Fruit fly (Drosophila melanogaster) Kc167 (cell line): ENCODE measurements around the gene Nfs1.

ENCODE experiments used
- Myc ChIP-seq: fragments of >200 bp; optimal IDR thresholded peaks from 2 replicates; lab custom pipeline; 2017; ENCODE audit warnings: missing external identifiers
- Sin3A ChIP-seq: fragments of >200 bp; optimal IDR thresholded peaks from 2 replicates; lab custom pipeline; 2018; ENCODE audit warnings: missing external identifiers
- h ChIP-seq: fragments of >200 bp; optimal IDR thresholded peaks from 3 replicates; lab custom pipeline; 2018; ENCODE audit warnings: missing external identifiers
- insv ChIP-seq: fragments of >200 bp; optimal IDR thresholded peaks from 3 replicates; lab custom pipeline; 2018; ENCODE audit warnings: missing external identifiers
- psq ChIP-seq: fragments of >200 bp; optimal IDR thresholded peaks from 2 replicates; lab custom pipeline; 2017; ENCODE audit warnings: missing external identifiers
- ttk ChIP-seq: sonication (Bioruptor generic); optimal IDR thresholded peaks from 2 replicates; lab custom pipeline; 2017; ENCODE audit warnings: missing external identifiers

Gene Nfs1

dm6 chr2L:12002922-12003791, 3.7 kb downstream of the Nfs1 start:
- no peak for TF ChIP-seq psq
- TF ChIP-seq h (lab: Kevin White, UChicago), result no peak
- no peak for TF ChIP-seq ttk (lab: Kevin White, UChicago)
- TF ChIP-seq insv (lab: Kevin White, UChicago), result no peak
- no peak for TF ChIP-seq Myc
- no peak for TF ChIP-seq Sin3A

- TF ChIP-seq psq (no peak), h (lab: Kevin White, UChicago) (no peak), Myc (no peak), ttk (lab: Kevin White, UChicago) (no peak), Sin3A (no peak), insv (lab: Kevin White, UChicago) (no peak)
Measured at dm6 chr2L:12003792-12004210, 4.3 kb downstream of the Nfs1 start.

- TF ChIP-seq Myc, result no peak
- no peak for TF ChIP-seq h (lab: Kevin White, UChicago)
- TF ChIP-seq Sin3A, result no peak
- no peak for TF ChIP-seq insv (lab: Kevin White, UChicago)
- no peak for TF ChIP-seq psq
- no peak for TF ChIP-seq ttk (lab: Kevin White, UChicago)
Measured at dm6 chr2L:12004211-12004979, 4.9 kb downstream of the Nfs1 start.

dm6 chr2L:12005436-12006396, 6.3 kb downstream of the Nfs1 start:
- TF ChIP-seq Myc (no peak), Sin3A (no peak)

- no peak for TF ChIP-seq Sin3A
- no peak for TF ChIP-seq h (lab: Kevin White, UChicago)
- TF ChIP-seq insv (lab: Kevin White, UChicago), result no peak
- no peak for TF ChIP-seq ttk (lab: Kevin White, UChicago)
- TF ChIP-seq psq, result no peak
- no peak for TF ChIP-seq Myc
Measured at dm6 chr2L:12006397-12007330, 7.2 kb downstream of the Nfs1 start.

dm6 chr2L:12007331-12007791, 7.9 kb downstream of the Nfs1 start:
- TF ChIP-seq h (lab: Kevin White, UChicago), result no peak
- no peak for TF ChIP-seq insv (lab: Kevin White, UChicago)
- TF ChIP-seq Myc, result no peak
- no peak for TF ChIP-seq psq
- TF ChIP-seq Sin3A, result no peak
- TF ChIP-seq ttk (lab: Kevin White, UChicago), result no peak

- TF ChIP-seq Myc (no peak), psq (no peak)
Measured at dm6 chr2L:12007853-12008252, 8.4 kb downstream of the Nfs1 start, which contains the start of gene Rh5. Gene Rh5 (plus strand): TSS chr2L:12008153.

- TF ChIP-seq psq (no peak), h (lab: Kevin White, UChicago) (no peak), Sin3A (no peak), Myc (no peak), ttk (lab: Kevin White, UChicago) (no peak), insv (lab: Kevin White, UChicago) (no peak)
Measured at dm6 chr2L:12010100-12010876, 10.8 kb downstream of the Nfs1 start.

- TF ChIP-seq h (lab: Kevin White, UChicago) (no peak), Sin3A (no peak), Myc (no peak), insv (lab: Kevin White, UChicago) (no peak), ttk (lab: Kevin White, UChicago) (no peak), psq (no peak)
Measured at dm6 chr2L:12010877-12011666, 11.6 kb downstream of the Nfs1 start.
